Worm (Caenorhabditis elegans): ENCODE data around the gene igcm-2.

The igcm-2 gene

ce11 chrX:6365715-6366114, 25.7 kb downstream of the igcm-2 start, which contains the start of gene C03B1.3:
C03B1.3 (plus strand) TSS chrX:6366015.
- TF ChIP-seq aptf-3 (GFP tag; IDR thresholded peaks at IDR 0.05) = no peak
- no peak for TF ChIP-seq F33H1.4 (GFP tag; IDR thresholded peaks at IDR 0.05)
- TF ChIP-seq K11D2.4 (GFP tag; IDR thresholded peaks at IDR 0.05) = no peak
- no peak for TF ChIP-seq F52B5.7 (tag; optimal IDR thresholded peaks at IDR 0.05)
- TF ChIP-seq ZK185.1 (tag; optimal IDR thresholded peaks at IDR 0.05; ENCODE audit: poor library complexity, severe bottlenecking) = no peak
- TF ChIP-seq B0019.2 (GFP tag; conservative IDR thresholded peaks at IDR 0.05) = no peak
- no peak for TF ChIP-seq Y53F4B.3 (GFP tag; IDR thresholded peaks at IDR 0.05)
- TF ChIP-seq lin-54 (GFP tag; optimal IDR thresholded peaks at IDR 0.05) = no peak
- TF ChIP-seq ceh-58 (GFP tag; IDR thresholded peaks at IDR 0.05) = no peak
- no peak for TF ChIP-seq F57A8.1 (GFP tag; optimal IDR thresholded peaks at IDR 0.05)
- no peak for TF ChIP-seq mxl-1 (tag; optimal IDR thresholded peaks at IDR 0.05)
- TF ChIP-seq lin-40 (tag; optimal IDR thresholded peaks at IDR 0.05) = no peak
- TF ChIP-seq snpc-4 (GFP tag; optimal IDR thresholded peaks at IDR 0.05) = no peak
- no peak for TF ChIP-seq snpc-4 (tag; optimal IDR thresholded peaks at IDR 0.05)
- TF ChIP-seq mcd-1 (GFP tag; IDR thresholded peaks at IDR 0.05) = no peak
- no peak for TF ChIP-seq die-1 (tag; optimal IDR thresholded peaks at IDR 0.05)
- no peak for TF ChIP-seq bed-2 (GFP tag; IDR thresholded peaks at IDR 0.05)

ce11 chrX:6364196-6364595, 27.2 kb downstream of the igcm-2 start, which contains the start of gene C03B1.4:
C03B1.4 (plus strand) TSS chrX:6364496.
- no peak for TF ChIP-seq ceh-58 (GFP tag; IDR thresholded peaks at IDR 0.05)
- TF ChIP-seq attf-3 (GFP tag; conservative IDR thresholded peaks at IDR 0.05) = no peak
- TF ChIP-seq F37B4.10 (GFP tag; IDR thresholded peaks at IDR 0.05) = no peak
- no peak for TF ChIP-seq ztf-26 (tag; optimal IDR thresholded peaks at IDR 0.05)
- TF ChIP-seq repo-1 (tag; optimal IDR thresholded peaks at IDR 0.05) = no peak

- TF ChIP-seq efl-1 (GFP tag; optimal IDR thresholded peaks at IDR 0.05) (no peak), bed-2 (GFP tag; IDR thresholded peaks at IDR 0.05) (no peak), nhr-120 (GFP tag; IDR thresholded peaks at IDR 0.05) (no peak), nfya-1 (tag; optimal IDR thresholded peaks at IDR 0.05; ENCODE audit: borderline replicate concordance, insufficient read depth) (no peak), nhr-90 (tag; optimal IDR thresholded peaks at IDR 0.05) (no peak), egrh-3 (GFP tag; IDR thresholded peaks at IDR 0.05) (no peak), lsy-27 (tag; optimal IDR thresholded peaks at IDR 0.05; ENCODE audit: borderline replicate concordance, insufficient read depth) (no peak), Y95B8A.8 (GFP tag; IDR thresholded peaks at IDR 0.05) (no peak)
These were observed 30.7 kb downstream of the igcm-2 start, which contains the start of gene C03B1.14 for ce11 chrX:6360658-6361057. C03B1.14 (minus strand) TSS chrX:6360758.

- no peak for TF ChIP-seq mcd-1 (GFP tag; IDR thresholded peaks at IDR 0.05)
These were observed 31.3 kb downstream of the igcm-2 start for ce11 chrX:6360077-6360476.

ce11 chrX:6357772-6358171, 33.6 kb downstream of the igcm-2 start, which contains the start of gene C03B1.10:
C03B1.10 (minus strand) TSS chrX:6357872.
- TF ChIP-seq Y67H2A.10 (GFP tag; conservative IDR thresholded peaks at IDR 0.05) (no peak), Y53F4B.3 (GFP tag; IDR thresholded peaks at IDR 0.05) (no peak), ceh-27 (GFP tag; optimal IDR thresholded peaks at IDR 0.05) (no peak), B0035.1 (tag; optimal IDR thresholded peaks at IDR 0.05) (no peak), ceh-100 (GFP tag; IDR thresholded peaks at IDR 0.05) (no peak), bed-2 (GFP tag; IDR thresholded peaks at IDR 0.05) (no peak), lsl-1 (GFP tag; optimal IDR thresholded peaks at IDR 0.05) (no peak), tlf-1 (GFP tag; optimal IDR thresholded peaks at IDR 0.05) (no peak), ets-4 (GFP tag; optimal IDR thresholded peaks at IDR 0.05) (no peak), F52B5.7 (tag; optimal IDR thresholded peaks at IDR 0.05) (no peak), rec-8 (tag; optimal IDR thresholded peaks at IDR 0.05) (no peak), F57C9.4 (tag; optimal IDR thresholded peaks at IDR 0.05) (no peak), mel-28 (tag; optimal IDR thresholded peaks at IDR 0.05; ENCODE audit: borderline replicate concordance) (no peak), snpc-1.1 (tag; optimal IDR thresholded peaks at IDR 0.05; ENCODE audit: insufficient read depth) (no peak), F23B12.7 (tag; optimal IDR thresholded peaks at IDR 0.05; ENCODE audit: insufficient read depth) (no peak), ztf-18 (tag; optimal IDR thresholded peaks at IDR 0.05) (no peak), aptf-3 (GFP tag; IDR thresholded peaks at IDR 0.05) (no peak)

All from whole organism, young adult.